Worm (Caenorhabditis elegans) whole organism, L3 larva: ENCODE measurements around the gene zfp-2.

Source experiments
- R02D3.7 ChIP-seq: fragments of 150-350 bp; optimal IDR thresholded peaks from 2 replicates; lab custom pipeline; 2014; ENCODE audit warnings: missing biosample characterization, missing genetic modification characterization
- aly-2 ChIP-seq: fragments of 150-350 bp; optimal IDR thresholded peaks from 2 replicates; lab custom pipeline; 2014; ENCODE audit warnings: missing biosample characterization, missing genetic modification characterization
- ama-1 ChIP-seq: fragments of 150-350 bp; optimal IDR thresholded peaks from 2 replicates; lab custom pipeline; 2018
- ceh-16 ChIP-seq: sonication (generic microtip); optimal IDR thresholded peaks from 2 replicates; lab custom pipeline; 2017; ENCODE audit warnings: missing biosample characterization, missing genetic modification characterization
- ceh-28 ChIP-seq: fragments of 150-350 bp; optimal IDR thresholded peaks from 2 replicates; lab custom pipeline; 2014; ENCODE audit warnings: missing biosample characterization, missing genetic modification reagents, missing genetic modification characterization
- ceh-9 ChIP-seq: sonication (generic microtip); optimal IDR thresholded peaks from 2 replicates; lab custom pipeline; 2018; ENCODE audit warnings: missing biosample characterization, missing genetic modification characterization
- daf-12 ChIP-seq: fragments of 150-350 bp; optimal IDR thresholded peaks from 2 replicates; lab custom pipeline; 2014; ENCODE audit warnings: missing biosample characterization, missing genetic modification reagents, missing genetic modification characterization
- egl-27 ChIP-seq: sonication (generic microtip); optimal IDR thresholded peaks from 4 replicates; lab custom pipeline; 2017; ENCODE audit warnings: missing biosample characterization, missing genetic modification reagents, missing genetic modification characterization
- egl-5 ChIP-seq: fragments of 150-350 bp; optimal IDR thresholded peaks from 2 replicates; lab custom pipeline; 2017; ENCODE audit warnings: missing biosample characterization, missing genetic modification reagents, missing genetic modification characterization, inconsistent platforms
- elt-1 ChIP-seq: fragments of 150-350 bp; optimal IDR thresholded peaks from 2 replicates; lab custom pipeline; 2014; ENCODE audit warnings: missing biosample characterization, missing genetic modification characterization
- elt-2 ChIP-seq: sonication (generic microtip); optimal IDR thresholded peaks from 2 replicates; lab custom pipeline; 2016; ENCODE audit warnings: missing genetic modification reagents, mild to moderate bottlenecking, missing genetic modification characterization, missing compliant biosample characterization
- elt-3 ChIP-seq, 3 experiments: fragments of 150-350 bp in 1 of 3; sonication (generic microtip) in 2 of 3; optimal IDR thresholded peaks; 2 replicates in 2 of 3; 4 replicates in 1 of 3; lab custom pipeline; 2014 to 2017; ENCODE audit warnings: missing biosample characterization in 3 of 3, missing genetic modification characterization in 3 of 3
- eor-1 ChIP-seq, 2 experiments: fragments of 150-350 bp; optimal IDR thresholded peaks; 2 replicates each; lab custom pipeline; 2014 to 2018; ENCODE audit warnings: missing biosample characterization in 2 of 2, missing genetic modification characterization in 2 of 2
- fkh-10 ChIP-seq: sonication (generic microtip); optimal IDR thresholded peaks from 2 replicates; lab custom pipeline; 2017; ENCODE audit warnings: missing biosample characterization, missing genetic modification reagents, missing genetic modification characterization
- fkh-2 ChIP-seq: fragments of 150-350 bp; optimal IDR thresholded peaks from 2 replicates; lab custom pipeline; 2014; ENCODE audit warnings: missing biosample characterization, missing genetic modification reagents, missing genetic modification characterization
- hmg-11 ChIP-seq: sonication (generic microtip); optimal IDR thresholded peaks from 2 replicates; lab custom pipeline; 2016; ENCODE audit warnings: missing genetic modification characterization, missing compliant biosample characterization
- lin-15B ChIP-seq: fragments of 150-350 bp; optimal IDR thresholded peaks from 2 replicates; lab custom pipeline; 2014; ENCODE audit warnings: missing biosample characterization, missing genetic modification characterization
- lsy-12 ChIP-seq: sonication (generic microtip); optimal IDR thresholded peaks from 2 replicates; lab custom pipeline; 2016; ENCODE audit warnings: mild to moderate bottlenecking, missing genetic modification characterization, missing compliant biosample characterization
- mdl-1 ChIP-seq: fragments of 150-350 bp; optimal IDR thresholded peaks from 2 replicates; lab custom pipeline; 2014; ENCODE audit warnings: missing biosample characterization, missing genetic modification characterization
- mml-1 ChIP-seq: fragments of 150-350 bp; sonication (generic microtip); optimal IDR thresholded peaks from 3 replicates; lab custom pipeline; 2014; ENCODE audit warnings: missing biosample characterization, missing genetic modification characterization
- nfya-1 ChIP-seq: sonication (generic microtip); optimal IDR thresholded peaks from 2 replicates; lab custom pipeline; 2017; ENCODE audit warnings: missing genetic modification characterization, mild to moderate bottlenecking, missing compliant biosample characterization, antibody characterized with exemption, moderate library complexity; ENCODE audit not compliant: insufficient read depth
- nhr-28 ChIP-seq: fragments of 150-350 bp; optimal IDR thresholded peaks from 2 replicates; lab custom pipeline; 2014; ENCODE audit warnings: missing biosample characterization, missing genetic modification characterization
- nhr-43 ChIP-seq: sonication (generic microtip); optimal IDR thresholded peaks from 2 replicates; lab custom pipeline; 2016; ENCODE audit warnings: mild to moderate bottlenecking, missing genetic modification characterization, missing compliant biosample characterization; ENCODE audit not compliant: poor library complexity, severe bottlenecking
- nhr-67 ChIP-seq: fragments of 150-350 bp; optimal IDR thresholded peaks from 2 replicates; lab custom pipeline; 2014; ENCODE audit warnings: missing biosample characterization, missing genetic modification characterization
- nhr-76 ChIP-seq: fragments of 150-350 bp; sonication (generic microtip); optimal IDR thresholded peaks from 5 replicates; lab custom pipeline; 2014; ENCODE audit warnings: missing biosample characterization, missing genetic modification characterization
- nhr-77 ChIP-seq: fragments of 150-350 bp; optimal IDR thresholded peaks from 2 replicates; lab custom pipeline; 2014; ENCODE audit warnings: missing biosample characterization, missing genetic modification characterization
- pha-4 ChIP-seq: fragments of 150-350 bp; optimal IDR thresholded peaks from 2 replicates; lab custom pipeline; 2014; ENCODE audit warnings: missing biosample characterization, missing genetic modification reagents, missing genetic modification characterization
- pqm-1 ChIP-seq: fragments of 150-350 bp; optimal IDR thresholded peaks from 2 replicates; lab custom pipeline; 2017; ENCODE audit warnings: missing biosample characterization, missing genetic modification characterization, inconsistent platforms
- sea-2 ChIP-seq: fragments of 150-350 bp; sonication (generic microtip); optimal IDR thresholded peaks from 4 replicates; lab custom pipeline; 2014; ENCODE audit warnings: missing biosample characterization, missing genetic modification reagents, missing genetic modification characterization
- snpc-4 ChIP-seq: fragments of 150-350 bp; optimal IDR thresholded peaks from 2 replicates; lab custom pipeline; 2014; ENCODE audit warnings: missing biosample characterization, missing genetic modification characterization
- tbx-2 ChIP-seq: sonication (generic microtip); optimal IDR thresholded peaks from 2 replicates; lab custom pipeline; 2016; ENCODE audit warnings: mild to moderate bottlenecking, missing genetic modification characterization, missing compliant biosample characterization
- unc-39 ChIP-seq: sonication (generic microtip); optimal IDR thresholded peaks from 4 replicates; lab custom pipeline; 2017; ENCODE audit warnings: missing biosample characterization, missing genetic modification characterization
- unc-62 ChIP-seq: fragments of 150-350 bp; sonication (generic microtip); optimal IDR thresholded peaks from 4 replicates; lab custom pipeline; 2014; ENCODE audit warnings: missing biosample characterization, missing genetic modification reagents, missing genetic modification characterization
- zag-1 ChIP-seq: fragments of 150-350 bp; optimal IDR thresholded peaks from 2 replicates; lab custom pipeline; 2014; ENCODE audit warnings: missing biosample characterization, missing genetic modification characterization
- ztf-11 ChIP-seq: fragments of 150-350 bp; optimal IDR thresholded peaks from 2 replicates; lab custom pipeline; 2014; ENCODE audit warnings: missing biosample characterization, missing genetic modification characterization
- ztf-4 ChIP-seq: fragments of 150-350 bp; optimal IDR thresholded peaks from 2 replicates; lab custom pipeline; 2014; ENCODE audit warnings: missing biosample characterization, missing genetic modification characterization

zfp-2 gene

DNA sequence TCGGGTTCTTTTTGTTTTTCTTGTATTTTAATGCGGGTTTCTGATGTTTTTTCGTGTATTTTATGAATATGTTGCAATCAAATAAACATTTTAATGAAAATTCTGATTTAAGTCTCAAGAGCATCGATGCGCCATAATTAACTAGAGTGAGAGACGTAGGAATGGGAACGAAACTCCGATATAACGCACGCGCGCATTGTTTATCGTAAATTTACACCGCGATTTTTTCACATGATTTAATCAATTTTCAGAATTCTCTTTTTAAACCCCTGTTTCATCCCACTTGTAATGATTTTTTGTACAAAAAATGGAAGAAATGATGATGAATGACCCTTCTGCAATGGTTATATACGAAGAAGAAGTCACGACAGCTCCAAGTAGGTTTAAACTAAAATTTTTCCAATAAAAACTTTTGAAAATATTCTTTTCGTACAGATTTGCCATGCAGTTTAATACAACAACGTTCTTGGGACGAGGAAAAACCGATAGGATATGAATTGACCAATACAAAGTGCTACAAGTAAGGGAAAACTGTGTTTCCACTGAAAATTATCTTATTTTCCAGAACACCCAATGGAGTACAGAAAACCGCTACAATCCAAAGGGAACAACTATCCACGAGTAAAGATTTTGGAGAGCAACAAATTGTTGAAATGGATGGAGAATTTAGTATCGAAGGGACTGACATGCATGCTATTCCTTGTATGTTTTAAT is at the start of gene zfp-2:
Gene zfp-2, plus strand, starts transcription at position 214 of the 714 bp plus-strand sequence.
- TF ChIP-seq R02D3.7 (tag; lab: Kevin White, UChicago), result peak; percentile 75
- TF ChIP-seq lin-15B, result peak; percentile 27
- TF ChIP-seq nfya-1, result peak; percentile 43
- TF ChIP-seq nhr-67 (tag; lab: Kevin White, UChicago), result no peak
- peak; percentile 74 for TF ChIP-seq hmg-11 (tag; lab: Kevin White, UChicago)

DNA sequence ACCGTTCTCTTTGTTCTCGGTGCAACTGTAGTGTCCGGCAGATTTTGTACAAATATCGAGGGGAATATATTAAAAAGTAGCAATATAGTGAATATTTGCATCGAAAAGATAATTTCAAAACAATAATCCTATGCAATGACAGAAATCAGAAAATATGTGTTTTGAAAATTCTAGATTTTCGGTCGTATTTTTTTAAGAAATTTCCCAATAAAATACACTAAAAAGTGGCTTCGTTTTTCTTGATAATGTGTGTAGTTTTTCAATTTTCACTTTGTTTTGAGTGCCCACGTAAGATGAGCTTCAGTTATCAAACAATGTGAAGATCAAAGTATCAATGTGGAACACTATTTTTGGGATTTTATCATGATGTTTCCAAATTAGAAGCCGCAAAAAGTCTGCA is 40.6 kb upstream of the zfp-2 start, which contains the start of gene gcy-1:
Gene gcy-1, minus strand, starts transcription at position 101 of the 400 bp plus-strand sequence.
- TF ChIP-seq tbx-2, result no peak
- TF ChIP-seq zag-1 (tag; lab: Kevin White, UChicago), result no peak
- TF ChIP-seq lsy-12 (tag; lab: Kevin White, UChicago), result no peak
- no peak for TF ChIP-seq nhr-77 (tag; lab: Kevin White, UChicago)
- no peak for TF ChIP-seq nhr-76
- TF ChIP-seq ztf-11 (tag; lab: Kevin White, UChicago), result no peak
- TF ChIP-seq mdl-1 (tag; lab: Kevin White, UChicago), result no peak
- TF ChIP-seq nhr-43 (tag; lab: Kevin White, UChicago), result no peak
- TF ChIP-seq eor-1 (tag; optimal IDR thresholded peaks at IDR 0.05; lab: Kevin White, UChicago), result no peak
- no peak for TF ChIP-seq fkh-2 (tag; lab: Kevin White, UChicago)
- no peak for TF ChIP-seq unc-62 (GFP tag; lab: Kevin White, UChicago)
- no peak for TF ChIP-seq ceh-16 (tag; lab: Kevin White, UChicago)
- TF ChIP-seq elt-3 (tag; optimal IDR thresholded peaks at IDR 0.05; lab: Kevin White, UChicago), result no peak
- no peak for TF ChIP-seq hmg-11 (tag; lab: Kevin White, UChicago)

DNA sequence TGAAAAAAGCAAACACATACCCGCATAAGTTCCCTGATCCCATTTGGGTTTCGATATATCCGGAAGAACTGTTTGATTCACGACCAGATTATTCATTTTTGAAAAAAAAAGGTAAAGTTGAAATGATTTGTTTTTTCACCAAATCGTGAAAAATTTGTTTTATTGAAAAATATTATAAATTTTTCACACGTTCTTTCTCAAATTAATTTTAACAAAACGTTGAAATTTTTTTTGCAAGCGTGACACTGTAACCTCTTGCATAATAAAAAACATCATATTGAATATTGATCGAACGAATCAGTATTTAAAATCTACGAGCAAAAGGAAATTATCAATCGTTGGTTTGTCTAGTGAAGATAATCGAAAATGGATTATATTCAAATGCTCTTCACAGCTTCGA is 38.7 kb upstream of the zfp-2 start, which contains the start of the genes sfxn-1.1 and AH6.3:
Gene sfxn-1.1, minus strand, starts transcription at position 101 of the 400 bp plus-strand sequence.
Gene AH6.3, plus strand, starts transcription at position 275 of the 400 bp plus-strand sequence.
- TF ChIP-seq egl-5 (tag; lab: Kevin White, UChicago) (no peak), snpc-4 (no peak), nhr-77 (tag; lab: Kevin White, UChicago) (no peak), daf-12 (tag; lab: Kevin White, UChicago) (no peak), mml-1 (tag; lab: Kevin White, UChicago) (no peak), ceh-16 (tag; lab: Kevin White, UChicago) (no peak), egl-27 (tag; lab: Kevin White, UChicago) (no peak), hmg-11 (tag; lab: Kevin White, UChicago) (no peak), ama-1 (no peak), unc-39 (no peak), sea-2 (GFP tag; lab: Kevin White, UChicago) (no peak), ceh-28 (no peak), aly-2 (tag; lab: Kevin White, UChicago) (no peak), pha-4 (no peak), elt-1 (tag; lab: Kevin White, UChicago) (no peak), ztf-4 (tag; lab: Kevin White, UChicago) (no peak)
- TF ChIP-seq, all 47 proteins: peak for 0

ce11 chrII:9521570-9521969 is 35.9 kb upstream of the zfp-2 start, which contains the start of gene sra-1:
sra-1 (minus strand) TSS chrII:9521670.
- TF ChIP-seq ztf-4 (tag; lab: Kevin White, UChicago) (no peak), fkh-10 (no peak), ceh-9 (tag; lab: Kevin White, UChicago) (no peak), ztf-11 (tag; lab: Kevin White, UChicago) (no peak), pha-4 (no peak), egl-27 (tag; lab: Kevin White, UChicago) (no peak), snpc-4 (no peak), hmg-11 (tag; lab: Kevin White, UChicago) (no peak), elt-3 (tag; optimal IDR thresholded peaks at IDR 0.05; lab: Kevin White, UChicago) (no peak), nfya-1 (no peak), nhr-43 (tag; lab: Kevin White, UChicago) (no peak), nhr-77 (tag; lab: Kevin White, UChicago) (no peak), egl-5 (tag; lab: Kevin White, UChicago) (no peak), pqm-1 (no peak), elt-2 (tag; lab: Kevin White, UChicago) (no peak), fkh-2 (tag; lab: Kevin White, UChicago) (no peak), ceh-28 (no peak), nhr-28 (no peak), ama-1 (no peak)
